Fruit fly (Drosophila melanogaster): Measurements from ENCODE around the gene CG8031.

The CG8031 gene

dm6 chr3R:12960929-12961855, 49.9 kb downstream of the CG8031 start, which contains the start of gene Spc25 (continued):
- TF ChIP-seq CG2199 (GFP tag; IDR thresholded peaks at IDR 0.05) = peak; percentile 60; the same call in 1 of the 3 replicates
- no peak for TF ChIP-seq wdn (GFP tag; IDR thresholded peaks at IDR 0.05)
- no peak for TF ChIP-seq CG4404 (GFP tag; IDR thresholded peaks at IDR 0.05)
- TF ChIP-seq ranshi (GFP tag; IDR thresholded peaks at IDR 0.05) = peak; percentile 66; the same call in 1 of the 2 replicates
- TF ChIP-seq Sin3A (optimal IDR thresholded peaks at IDR 0.05) = peak; percentile 87
- TF ChIP-seq CG18764 (GFP tag; optimal IDR thresholded peaks at IDR 0.05) = peak; percentile 35
- no peak for TF ChIP-seq CG7839 (tag; optimal IDR thresholded peaks at IDR 0.05)
- TF ChIP-seq CG11093 (GFP tag; IDR thresholded peaks at IDR 0.05) = no peak
- no peak for TF ChIP-seq ac (GFP tag; optimal IDR thresholded peaks at IDR 0.05)
- no peak for TF ChIP-seq CG3995 (GFP tag; optimal IDR thresholded peaks at IDR 0.05)
- TF ChIP-seq stwl (tag; optimal IDR thresholded peaks at IDR 0.05) = peak; percentile 97
- TF ChIP-seq Spps (tag; optimal IDR thresholded peaks at IDR 0.05) = no peak
- no peak for TF ChIP-seq CG17359 (tag; optimal IDR thresholded peaks at IDR 0.05)
- TF ChIP-seq nmo (GFP tag; optimal IDR thresholded peaks at IDR 0.05) = peak; percentile 54
- no peak for TF ChIP-seq CG11247 (GFP tag; IDR thresholded peaks at IDR 0.05)
- TF ChIP-seq CG1233 (GFP tag; optimal IDR thresholded peaks at IDR 0.05) = no peak
- peak; percentile 65 for TF ChIP-seq CHES-1-like (GFP tag; optimal IDR thresholded peaks at IDR 0.05)
- no peak for TF ChIP-seq CG7928 (GFP tag; optimal IDR thresholded peaks at IDR 0.05)
- peak; percentile 50; the same call in 1 of the 2 replicates for TF ChIP-seq CG14441 (GFP tag; IDR thresholded peaks at IDR 0.05)
- TF ChIP-seq CG17612 (GFP tag; IDR thresholded peaks at IDR 0.05) = peak; percentile 25; the same call in 1 of the 2 replicates
- no peak for TF ChIP-seq bowl (GFP tag; IDR thresholded peaks at IDR 0.05)
- TF ChIP-seq HLH4C (GFP tag; IDR thresholded peaks at IDR 0.05; ENCODE audit: partially characterized antibody) = peak; percentile 88
- TF ChIP-seq Fer2 (tag; optimal IDR thresholded peaks at IDR 0.05) = no peak
- TF ChIP-seq Stat92E (GFP tag; optimal IDR thresholded peaks at IDR 0.05) = no peak
- TF ChIP-seq ci (GFP tag; IDR thresholded peaks at IDR 0.05) = peak; percentile 27; the same call in 1 of the 3 replicates
- TF ChIP-seq peb (GFP tag; IDR thresholded peaks at IDR 0.05) = no peak
- TF ChIP-seq lola (GFP tag; optimal IDR thresholded peaks at IDR 0.05) = no peak
- TF ChIP-seq CG34224 (GFP tag; IDR thresholded peaks at IDR 0.05; ENCODE audit: partially characterized antibody) = peak; percentile 93
- TF ChIP-seq phol (tag; optimal IDR thresholded peaks at IDR 0.05) = peak; percentile 42
- TF ChIP-seq CG6813 (GFP tag; optimal IDR thresholded peaks at IDR 0.05) = no peak
- TF ChIP-seq PHDP (tag; optimal IDR thresholded peaks at IDR 0.05) = peak; percentile 55
- TF ChIP-seq CG3065 (GFP tag; optimal IDR thresholded peaks at IDR 0.05) = peak; percentile 28
- TF ChIP-seq Six4 (GFP tag; optimal IDR thresholded peaks at IDR 0.05) = no peak
- no peak for TF ChIP-seq CG31365 (tag; optimal IDR thresholded peaks at IDR 0.05)
- no peak for TF ChIP-seq CG4854 (GFP tag; optimal IDR thresholded peaks at IDR 0.05)
- TF ChIP-seq org-1 (GFP tag; optimal IDR thresholded peaks at IDR 0.05) = no peak
- TF ChIP-seq CG11085 (GFP tag; IDR thresholded peaks at IDR 0.05) = no peak
- TF ChIP-seq NFAT (GFP tag; IDR thresholded peaks at IDR 0.05) = peak; percentile 68
- peak; percentile 88 for TF ChIP-seq CG14860 (GFP tag; IDR thresholded peaks at IDR 0.05; ENCODE audit: partially characterized antibody)
- no peak for TF ChIP-seq ab (GFP tag; optimal IDR thresholded peaks at IDR 0.05)
- no peak for TF ChIP-seq cas (GFP tag; IDR thresholded peaks at IDR 0.05)
- TF ChIP-seq Gsc (GFP tag; IDR thresholded peaks at IDR 0.05) = no peak
- TF ChIP-seq Abd-B (GFP tag; optimal IDR thresholded peaks at IDR 0.05) = no peak
- TF ChIP-seq NC2β (GFP tag; optimal IDR thresholded peaks at IDR 0.05) = peak; percentile 24
- no peak for TF ChIP-seq klu (GFP tag; IDR thresholded peaks at IDR 0.05)
- TF ChIP-seq Ravus (GFP tag; IDR thresholded peaks at IDR 0.05) = no peak
- TF ChIP-seq tll (GFP tag; optimal IDR thresholded peaks at IDR 0.05) = peak in 1 of 2 experiments; percentile 40
- no peak for TF ChIP-seq Meics (GFP tag; optimal IDR thresholded peaks at IDR 0.05)
- no peak for TF ChIP-seq dati (GFP tag; IDR thresholded peaks at IDR 0.05)
